Fruit fly (Drosophila melanogaster) whole organism, adult: Measurements from ENCODE around the gene trh.

Source experiments
- CG11617 ChIP-seq: fragments of 200-800 bp; sonication (Bioruptor generic); optimal IDR thresholded peaks from 2 replicates; lab custom pipeline; 2017; ENCODE audit warnings: mild to moderate bottlenecking, missing biosample characterization, missing genetic modification reagents, missing genetic modification characterization
- CG12768 ChIP-seq: fragments of 200-800 bp; sonication (Bioruptor generic); optimal IDR thresholded peaks from 2 replicates; lab custom pipeline; 2017; ENCODE audit warnings: missing biosample characterization, missing genetic modification characterization, mild to moderate bottlenecking, moderate library complexity, missing genetic modification reagents
- CG14711 ChIP-seq: fragments of 200-800 bp; sonication (Bioruptor generic); optimal IDR thresholded peaks from 2 replicates; lab custom pipeline; 2018; ENCODE audit warnings: missing biosample characterization, mild to moderate bottlenecking, missing genetic modification characterization, moderate library complexity
- CG1620 ChIP-seq: fragments of 200-800 bp; sonication (Bioruptor generic); optimal IDR thresholded peaks from 2 replicates; lab custom pipeline; 2016; ENCODE audit warnings: missing biosample characterization, missing genetic modification characterization
- CG33017 ChIP-seq: fragments of 200-800 bp; sonication (Bioruptor generic); optimal IDR thresholded peaks from 2 replicates; lab custom pipeline; 2018; ENCODE audit warnings: missing biosample characterization, mild to moderate bottlenecking, missing genetic modification characterization, moderate library complexity
- CG5204 ChIP-seq: fragments of 200-800 bp; sonication (Bioruptor generic); optimal IDR thresholded peaks from 2 replicates; lab custom pipeline; 2016; ENCODE audit warnings: missing biosample characterization, missing genetic modification characterization
- CG7045 ChIP-seq: fragments of 200-800 bp; sonication (Bioruptor generic); optimal IDR thresholded peaks from 2 replicates; lab custom pipeline; 2017; ENCODE audit warnings: missing biosample characterization, mild to moderate bottlenecking, missing genetic modification characterization
- CG7101 ChIP-seq: fragments of 200-800 bp; sonication (Bioruptor generic); optimal IDR thresholded peaks from 2 replicates; lab custom pipeline; 2018; ENCODE audit warnings: missing biosample characterization, mild to moderate bottlenecking, missing genetic modification characterization, moderate library complexity
- Clk ChIP-seq: fragments of 200-800 bp; sonication (Bioruptor generic); optimal IDR thresholded peaks from 2 replicates; lab custom pipeline; 2017; ENCODE audit warnings: missing biosample characterization, missing genetic modification characterization
- Crg-1 ChIP-seq: fragments of 200-800 bp; sonication (Bioruptor generic); optimal IDR thresholded peaks from 2 replicates; lab custom pipeline; 2016; ENCODE audit warnings: missing biosample characterization, missing genetic modification characterization
- Hr96 ChIP-seq: fragments of 200-800 bp; sonication (Bioruptor generic); optimal IDR thresholded peaks from 2 replicates; lab custom pipeline; 2016; ENCODE audit warnings: missing biosample characterization, missing genetic modification characterization
- Mnt ChIP-seq: fragments of 200-800 bp; sonication (Bioruptor generic); optimal IDR thresholded peaks from 2 replicates; lab custom pipeline; 2016; ENCODE audit warnings: missing biosample characterization, mild to moderate bottlenecking, missing genetic modification characterization
- bab1 ChIP-seq: fragments of 200-800 bp; sonication (Bioruptor generic); optimal IDR thresholded peaks from 3 replicates; lab custom pipeline; 2019; ENCODE audit warnings: missing biosample characterization, mild to moderate bottlenecking, missing genetic modification characterization, moderate library complexity
- cic ChIP-seq: fragments of 200-800 bp; sonication (Bioruptor generic); optimal IDR thresholded peaks from 2 replicates; lab custom pipeline; 2017; ENCODE audit warnings: missing biosample characterization, mild to moderate bottlenecking, missing genetic modification characterization, moderate library complexity
- cnc ChIP-seq, 2 experiments: fragments of >200 bp; optimal IDR thresholded peaks; 2 replicates each; lab custom pipeline; 2017
- kay ChIP-seq: fragments of 200-800 bp; sonication (Bioruptor generic); peaks from one replicate; lab custom pipeline; 2016; ENCODE audit warnings: missing biosample characterization, missing genetic modification characterization, borderline replicate concordance
- ovo ChIP-seq: fragments of 200-800 bp; sonication (Bioruptor generic); optimal IDR thresholded peaks from 2 replicates; lab custom pipeline; 2016; ENCODE audit warnings: missing biosample characterization, missing genetic modification characterization
- pad ChIP-seq: fragments of 200-800 bp; sonication (Bioruptor generic); optimal IDR thresholded peaks from 3 replicates; lab custom pipeline; 2017; ENCODE audit warnings: missing biosample characterization, missing genetic modification characterization, mild to moderate bottlenecking, moderate library complexity, missing genetic modification reagents
- tj ChIP-seq: fragments of 200-800 bp; sonication (Bioruptor generic); optimal IDR thresholded peaks from 3 replicates; lab custom pipeline; 2017; ENCODE audit warnings: missing biosample characterization, mild to moderate bottlenecking, missing genetic modification characterization, moderate library complexity
- toe ChIP-seq: fragments of 200-800 bp; sonication (Bioruptor generic); optimal IDR thresholded peaks from 2 replicates; lab custom pipeline; 2016; ENCODE audit warnings: missing biosample characterization, missing genetic modification characterization

trh gene

dm6 chr3L:356016-356472 lies 36.4 kb downstream of the trh start, which contains the start of gene CG1231:
TSS of gene CG1231 (plus strand) at chr3L:356422.
- TF ChIP-seq Crg-1: no peak
- TF ChIP-seq CG5204: no peak
- no peak for TF ChIP-seq CG33017 (tag; lab: Kevin White, UChicago)
- no peak for TF ChIP-seq cic (GFP tag; lab: Kevin White, UChicago)

- peak; percentile 86 for TF ChIP-seq bab1
- TF ChIP-seq Clk: peak; percentile 46
- TF ChIP-seq CG1620 (GFP tag; lab: Kevin White, UChicago): peak; percentile 35
- TF ChIP-seq CG7045 (GFP tag; lab: Kevin White, UChicago): peak; percentile 74
- TF ChIP-seq toe (GFP tag; lab: Kevin White, UChicago): peak; percentile 65
- TF ChIP-seq cnc (optimal IDR thresholded peaks at IDR 0.05; lab: Kevin White, UChicago): no peak
- no peak for TF ChIP-seq ovo (GFP tag; lab: Kevin White, UChicago)
- TF ChIP-seq CG33017 (tag; lab: Kevin White, UChicago): peak; percentile 79
- no peak for TF ChIP-seq kay
- no peak for TF ChIP-seq Crg-1
- peak; percentile 32 for TF ChIP-seq Mnt (GFP tag; lab: Kevin White, UChicago)
- peak; percentile 73 for TF ChIP-seq CG14711 (tag; lab: Kevin White, UChicago)
- peak; percentile 52 for TF ChIP-seq tj (GFP tag; lab: Kevin White, UChicago)
- TF ChIP-seq Hr96 (GFP tag; lab: Kevin White, UChicago): peak; percentile 73
- peak; percentile 80 for TF ChIP-seq CG7101 (tag; lab: Kevin White, UChicago)
- peak; percentile 80 for TF ChIP-seq CG11617 (GFP tag; lab: Kevin White, UChicago)
- TF ChIP-seq cic (GFP tag; lab: Kevin White, UChicago): peak; percentile 67
- peak; percentile 76 for TF ChIP-seq CG12768
- peak; percentile 48 for TF ChIP-seq pad (GFP tag; lab: Kevin White, UChicago)
- TF ChIP-seq CG5204: peak; percentile 54
Observed at dm6 chr3L:350651-351228, 41.7 kb downstream of the trh start.

DNA sequence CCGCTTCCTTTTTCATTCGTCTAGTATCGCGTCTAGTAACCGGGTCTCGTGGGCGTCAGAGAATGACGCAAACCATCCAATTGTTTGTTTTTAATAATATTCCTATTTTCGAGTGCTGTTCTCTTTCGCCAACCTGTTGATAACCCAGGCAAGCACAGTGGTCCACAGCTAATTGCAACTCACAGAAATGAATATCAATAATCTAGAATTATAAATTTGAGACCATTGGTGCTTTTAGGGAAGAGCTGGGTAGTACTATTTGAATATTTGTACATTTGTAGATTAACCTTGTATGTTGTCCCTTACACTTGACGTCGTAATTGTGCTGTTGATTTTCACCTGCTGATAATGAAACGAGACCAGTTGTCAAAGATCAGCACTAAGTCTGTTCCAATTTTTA lies 42.7 kb downstream of the trh start:
- peak; percentile 28 for TF ChIP-seq cic (GFP tag; lab: Kevin White, UChicago)
- TF ChIP-seq Clk: no peak
- TF ChIP-seq CG14711 (tag; lab: Kevin White, UChicago): peak; percentile 34
- no peak for TF ChIP-seq tj (GFP tag; lab: Kevin White, UChicago)
- TF ChIP-seq toe (GFP tag; lab: Kevin White, UChicago): no peak
- no peak for TF ChIP-seq pad (GFP tag; lab: Kevin White, UChicago)
- TF ChIP-seq CG7101 (tag; lab: Kevin White, UChicago): peak; percentile 41
- TF ChIP-seq Hr96 (GFP tag; lab: Kevin White, UChicago): no peak
- TF ChIP-seq Mnt (GFP tag; lab: Kevin White, UChicago): peak; percentile 5

DNA sequence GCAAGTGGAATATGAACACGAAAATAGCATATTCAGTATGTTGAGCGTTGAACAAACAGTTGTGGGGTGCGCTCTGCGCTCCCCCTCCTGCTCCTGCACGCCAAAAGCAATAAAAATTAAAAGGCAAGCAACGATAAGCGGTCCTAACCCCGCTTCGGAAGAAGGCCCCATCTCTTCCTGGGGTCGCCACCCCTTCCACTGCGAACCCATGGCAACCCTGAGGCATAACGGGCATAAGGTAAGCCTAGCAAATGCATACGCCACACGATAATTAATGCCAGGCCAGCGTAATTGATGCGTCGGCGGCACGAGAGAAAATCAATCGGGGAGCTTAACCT lies 44.1 kb downstream of the trh start:
- TF ChIP-seq kay (no peak), tj (GFP tag; lab: Kevin White, UChicago) (peak; percentile 40), bab1 (no peak), CG1620 (GFP tag; lab: Kevin White, UChicago) (no peak)

dm6 chr3L:347641-348405 lies 44.6 kb downstream of the trh start:
- TF ChIP-seq CG11617 (GFP tag; lab: Kevin White, UChicago) (peak; percentile 53), Crg-1 (peak; percentile 39), CG7045 (GFP tag; lab: Kevin White, UChicago) (peak; percentile 25), CG7101 (tag; lab: Kevin White, UChicago) (peak; percentile 37), CG5204 (no peak), kay (no peak), CG12768 (peak; percentile 37), ovo (GFP tag; lab: Kevin White, UChicago) (no peak), CG33017 (tag; lab: Kevin White, UChicago) (peak; percentile 40), Mnt (GFP tag; lab: Kevin White, UChicago) (no peak), CG14711 (tag; lab: Kevin White, UChicago) (peak; percentile 16), CG1620 (GFP tag; lab: Kevin White, UChicago) (peak; percentile 15), cnc (optimal IDR thresholded peaks at IDR 0.05; lab: Kevin White, UChicago) (no peak), tj (GFP tag; lab: Kevin White, UChicago) (peak; percentile 66), pad (GFP tag; lab: Kevin White, UChicago) (peak; percentile 96), bab1 (peak; percentile 56), toe (GFP tag; lab: Kevin White, UChicago) (no peak), Hr96 (GFP tag; lab: Kevin White, UChicago) (no peak), cic (GFP tag; lab: Kevin White, UChicago) (no peak), Clk (no peak)
